Fruit fly (Drosophila melanogaster) whole organism, pupa: Measurements from ENCODE around the gene CG33777.

Experiments used
- CG32121 ChIP-seq: fragments of 200-800 bp; sonication (Bioruptor generic); IDR thresholded peaks from 2 replicates; pipeline ENCODE4 v1.3.6; 2022; ENCODE audit warnings: missing biosample characterization, missing genetic modification characterization
- CG34367 ChIP-seq: fragments of 200-800 bp; sonication (Bioruptor generic); optimal IDR thresholded peaks from 2 replicates; lab custom pipeline; 2018; ENCODE audit warnings: missing biosample characterization, mild to moderate bottlenecking, missing genetic modification characterization
- CG4496 ChIP-seq: fragments of 200-800 bp; sonication (Bioruptor generic); IDR thresholded peaks from 3 replicates; pipeline ENCODE4 v1.3.6; 2022; ENCODE audit warnings: missing biosample characterization, missing genetic modification characterization
- CG8301 ChIP-seq: fragments of 200-800 bp; sonication (Bioruptor generic); optimal IDR thresholded peaks from 2 replicates; lab custom pipeline; 2018; ENCODE audit warnings: missing biosample characterization, mild to moderate bottlenecking, missing genetic modification characterization
- CG9948 ChIP-seq: fragments of 200-800 bp; sonication (Bioruptor generic); optimal IDR thresholded peaks from 2 replicates; lab custom pipeline; 2018; ENCODE audit warnings: missing biosample characterization, mild to moderate bottlenecking, missing genetic modification characterization, moderate library complexity
- EcR ChIP-seq: fragments of 200-800 bp; sonication (Bioruptor generic); optimal IDR thresholded peaks from 3 replicates; lab custom pipeline; 2019; ENCODE audit warnings: missing biosample characterization, missing genetic modification characterization, mild to moderate bottlenecking, moderate library complexity, missing genetic modification reagents
- Snoo ChIP-seq: fragments of 200-800 bp; sonication (Bioruptor generic); optimal IDR thresholded peaks from 3 replicates; lab custom pipeline; 2017; ENCODE audit warnings: missing biosample characterization, mild to moderate bottlenecking, missing genetic modification characterization, inconsistent platforms

- TF ChIP-seq Snoo (tag; lab: Kevin White, UChicago) (no peak), EcR (GFP tag; lab: Kevin White, UChicago) (no peak), CG9948 (tag; lab: Kevin White, UChicago) (no peak), CG34367 (tag; lab: Kevin White, UChicago) (no peak), CG32121 (GFP tag; lab: Robert Waterston, UW) (no peak), CG8301 (tag; lab: Kevin White, UChicago) (no peak), CG4496 (GFP tag; lab: Robert Waterston, UW) (no peak)
Measured at dm6 chr3L:4544633-4545032, 10.4 kb downstream of the CG33777 start.
